Worm (Caenorhabditis elegans) whole organism, L4 larva: Measurements from ENCODE around the gene VF13D12L.3.
A peak's percentile ranks its signal among the peaks of the same experiment; 100 is the strongest.

Experiments used
- F10B5.3 ChIP-seq: sonication (generic microtip); optimal IDR thresholded peaks from 2 replicates; lab custom pipeline; 2016; ENCODE audit warnings: mild to moderate bottlenecking, missing genetic modification characterization, missing compliant biosample characterization
- F26F4.8 ChIP-seq: fragments of 200-800 bp; sonication (Bioruptor generic); conservative IDR thresholded peaks from 2 replicates; pipeline ENCODE4 v1.3.6; 2022; ENCODE audit warnings: missing genetic modification characterization, missing compliant biosample characterization
- T26A8.4 ChIP-seq: fragments of 200-800 bp; sonication (Bioruptor generic); IDR thresholded peaks from 2 replicates; pipeline ENCODE4 v1.3.6; 2022; ENCODE audit warnings: missing genetic modification characterization, missing compliant biosample characterization
- Y105C5A.15 ChIP-seq: fragments of 200-800 bp; sonication (Bioruptor generic); IDR thresholded peaks from 2 replicates; pipeline ENCODE4 v1.3.6; 2022; ENCODE audit warnings: missing genetic modification characterization, missing compliant biosample characterization
- Y48G9A.11 ChIP-seq: fragments of 200-800 bp; sonication (Bioruptor generic); IDR thresholded peaks from 2 replicates; pipeline ENCODE4 v1.3.6; 2022; ENCODE audit warnings: missing genetic modification reagents, missing genetic modification characterization, missing compliant biosample characterization
- Y5F2A.4 ChIP-seq: fragments of 200-800 bp; sonication (Bioruptor generic); optimal IDR thresholded peaks from 2 replicates; lab custom pipeline; 2018; ENCODE audit warnings: mild to moderate bottlenecking, missing genetic modification characterization, missing compliant biosample characterization
- Y75B8A.6 ChIP-seq: fragments of 200-800 bp; sonication (Bioruptor generic); IDR thresholded peaks from 2 replicates; pipeline ENCODE4 v1.3.6; 2022; ENCODE audit warnings: missing genetic modification reagents, missing genetic modification characterization, missing compliant biosample characterization
- aha-1 ChIP-seq: fragments of 150-350 bp; peaks from one replicate; lab custom pipeline; 2014; ENCODE audit warnings: missing biosample characterization, missing genetic modification characterization
- aly-2 ChIP-seq: sonication (generic microtip); optimal IDR thresholded peaks from 2 replicates; lab custom pipeline; 2018; ENCODE audit warnings: missing biosample characterization, missing genetic modification characterization
- ama-1 ChIP-seq: fragments of 150-350 bp; optimal IDR thresholded peaks from 2 replicates; lab custom pipeline; 2014; ENCODE audit warnings: inconsistent platforms, mixed read lengths
- arid-1 ChIP-seq: fragments of 200-800 bp; sonication (Bioruptor generic); conservative IDR thresholded peaks from 2 replicates; pipeline ENCODE4 v1.3.6; 2022; ENCODE audit warnings: missing genetic modification reagents, missing genetic modification characterization, missing compliant biosample characterization
- ceh-20 ChIP-seq: fragments of 200-800 bp; sonication (Bioruptor generic); IDR thresholded peaks from 2 replicates; pipeline ENCODE4 v1.3.6; 2022; ENCODE audit warnings: missing genetic modification reagents, missing genetic modification characterization, missing compliant biosample characterization
- ceh-28 ChIP-seq: fragments of 150-350 bp; optimal IDR thresholded peaks from 2 replicates; lab custom pipeline; 2014; ENCODE audit warnings: missing biosample characterization, missing genetic modification reagents, missing genetic modification characterization
- ceh-32 ChIP-seq: sonication (generic microtip); optimal IDR thresholded peaks from 2 replicates; lab custom pipeline; 2016; ENCODE audit warnings: mild to moderate bottlenecking, missing genetic modification characterization, missing compliant biosample characterization; ENCODE audit not compliant: poor library complexity
- ces-1 ChIP-seq: fragments of 150-350 bp; sonication (generic microtip); optimal IDR thresholded peaks from 4 replicates; lab custom pipeline; 2014; ENCODE audit warnings: missing biosample characterization, missing genetic modification reagents, missing genetic modification characterization
- daf-12 ChIP-seq: fragments of 150-350 bp; optimal IDR thresholded peaks from 2 replicates; lab custom pipeline; 2014; ENCODE audit warnings: missing biosample characterization, missing genetic modification reagents, missing genetic modification characterization
- daf-19 ChIP-seq: fragments of 200-800 bp; sonication (Bioruptor generic); conservative IDR thresholded peaks from 2 replicates; pipeline ENCODE4 v1.3.6; 2022; ENCODE audit warnings: missing genetic modification characterization, missing compliant biosample characterization
- dmd-6 ChIP-seq: fragments of 200-800 bp; sonication (Bioruptor generic); IDR thresholded peaks from 2 replicates; pipeline ENCODE4 v1.3.6; 2022; ENCODE audit warnings: missing genetic modification reagents, missing genetic modification characterization, missing compliant biosample characterization
- dmd-8 ChIP-seq: fragments of 200-800 bp; sonication (Bioruptor generic); IDR thresholded peaks from 2 replicates; pipeline ENCODE4 v1.3.6; 2022; ENCODE audit warnings: missing genetic modification characterization, missing compliant biosample characterization
- egl-43 ChIP-seq: fragments of 200-800 bp; sonication (Bioruptor generic); IDR thresholded peaks from 2 replicates; pipeline ENCODE4 v1.3.6; 2022; ENCODE audit warnings: missing genetic modification reagents, missing genetic modification characterization, missing compliant biosample characterization
- hlh-30 ChIP-seq: sonication (generic microtip); optimal IDR thresholded peaks from 2 replicates; lab custom pipeline; 2017; ENCODE audit warnings: antibody characterized with exemption, mild to moderate bottlenecking, missing genetic modification characterization, missing compliant biosample characterization; ENCODE audit not compliant: insufficient read depth
- lin-1 ChIP-seq: fragments of 200-800 bp; sonication (Bioruptor generic); IDR thresholded peaks from 2 replicates; pipeline ENCODE4 v1.3.6; 2022; ENCODE audit warnings: missing genetic modification reagents, missing genetic modification characterization, missing compliant biosample characterization
- lin-15B ChIP-seq: fragments of 150-350 bp; sonication (generic microtip); optimal IDR thresholded peaks from 3 replicates; lab custom pipeline; 2014; ENCODE audit warnings: missing biosample characterization, missing genetic modification characterization
- lin-29 ChIP-seq: fragments of 200-800 bp; sonication (Bioruptor generic); IDR thresholded peaks from 2 replicates; pipeline ENCODE4 v1.3.6; 2022; ENCODE audit warnings: missing genetic modification reagents, missing genetic modification characterization, missing compliant biosample characterization
- lin-38 ChIP-seq: fragments of 200-800 bp; sonication (Bioruptor generic); IDR thresholded peaks from 2 replicates; pipeline ENCODE4 v1.3.6; 2022; ENCODE audit warnings: missing genetic modification reagents, missing genetic modification characterization, missing compliant biosample characterization
- lin-39 ChIP-seq: fragments of 150-350 bp; optimal IDR thresholded peaks from 2 replicates; lab custom pipeline; 2014; ENCODE audit warnings: missing biosample characterization, missing genetic modification reagents, missing genetic modification characterization
- lir-3 ChIP-seq: sonication (generic microtip); optimal IDR thresholded peaks from 2 replicates; lab custom pipeline; 2016; ENCODE audit warnings: mild to moderate bottlenecking, missing genetic modification characterization, missing compliant biosample characterization
- lsy-2 ChIP-seq, 2 experiments: fragments of 150-350 bp in 1 of 2; sonication (generic microtip) in 1 of 2; optimal IDR thresholded peaks; 2 replicates each; lab custom pipeline; 2014 to 2017; ENCODE audit warnings: missing biosample characterization in 2 of 2, missing genetic modification characterization in 2 of 2
- madf-5 ChIP-seq, 2 experiments: fragments of 200-800 bp; sonication (Bioruptor generic); IDR thresholded peaks; 2 replicates each; pipeline ENCODE4 v1.3.6; 2022; ENCODE audit warnings: missing compliant biosample characterization in 2 of 2, missing genetic modification characterization in 2 of 2
- mdl-1 ChIP-seq, 2 experiments: fragments of 150-350 bp in 1 of 2; sonication (generic microtip) in 1 of 2; optimal IDR thresholded peaks; 2 replicates each; lab custom pipeline; 2014 to 2017; ENCODE audit warnings: missing biosample characterization in 2 of 2, missing genetic modification characterization in 2 of 2
- mdt-29 ChIP-seq: fragments of 200-800 bp; sonication (Bioruptor generic); IDR thresholded peaks from 2 replicates; pipeline ENCODE4 v1.3.6; 2022; ENCODE audit warnings: missing genetic modification reagents, missing genetic modification characterization, missing compliant biosample characterization
- mep-1 ChIP-seq: fragments of 150-350 bp; sonication (generic microtip); optimal IDR thresholded peaks from 3 replicates; lab custom pipeline; 2014; ENCODE audit warnings: missing biosample characterization, missing genetic modification characterization
- mes-2 ChIP-seq: sonication (generic microtip); optimal IDR thresholded peaks from 2 replicates; lab custom pipeline; 2016; ENCODE audit warnings: missing genotype, mild to moderate bottlenecking, missing genetic modification characterization, missing compliant biosample characterization; ENCODE audit not compliant: poor library complexity, severe bottlenecking
- mxl-2 ChIP-seq: fragments of 200-800 bp; sonication (Bioruptor generic); conservative IDR thresholded peaks from 2 replicates; pipeline ENCODE4 v1.3.6; 2022; ENCODE audit warnings: missing genetic modification reagents, missing genetic modification characterization, missing compliant biosample characterization
- nhr-41 ChIP-seq: fragments of 200-800 bp; sonication (Bioruptor generic); IDR thresholded peaks from 2 replicates; pipeline ENCODE4 v1.3.6; 2022; ENCODE audit warnings: missing genetic modification reagents, missing genetic modification characterization, missing compliant biosample characterization
- nhr-42 ChIP-seq: fragments of 200-800 bp; sonication (Bioruptor generic); IDR thresholded peaks from 2 replicates; pipeline ENCODE4 v1.3.6; 2022; ENCODE audit warnings: missing genetic modification characterization, missing compliant biosample characterization
- nhr-6 ChIP-seq: fragments of 150-350 bp; optimal IDR thresholded peaks from 2 replicates; lab custom pipeline; 2014; ENCODE audit warnings: missing biosample characterization, missing genetic modification characterization
- pha-4 ChIP-seq, 2 experiments: fragments of 150-350 bp in 1 of 2; fragments of 200-800 bp in 1 of 2; sonication (Bioruptor generic) in 1 of 2; IDR thresholded peaks in 1 of 2; optimal IDR thresholded peaks in 1 of 2; 2 replicates each; pipeline versions ENCODE4 v1.3.6 to Lab custom; 2014 to 2022; ENCODE audit warnings: missing genetic modification characterization in 2 of 2, missing genetic modification reagents in 2 of 2, missing biosample characterization in 1 of 2, missing compliant biosample characterization in 1 of 2
- php-3 ChIP-seq: fragments of 200-800 bp; sonication (Bioruptor generic); IDR thresholded peaks from 2 replicates; pipeline ENCODE4 v1.3.6; 2022; ENCODE audit warnings: missing genetic modification reagents, missing genetic modification characterization, missing compliant biosample characterization
- saeg-2 ChIP-seq: fragments of 200-800 bp; sonication (Bioruptor generic); IDR thresholded peaks from 2 replicates; pipeline ENCODE4 v1.3.6; 2022; ENCODE audit warnings: missing genetic modification reagents, missing genetic modification characterization, missing compliant biosample characterization
- snpc-1.2 ChIP-seq: fragments of 200-800 bp; sonication (Bioruptor generic); IDR thresholded peaks from 2 replicates; pipeline ENCODE4 v1.3.6; 2022; ENCODE audit warnings: missing genetic modification reagents, missing genetic modification characterization, missing compliant biosample characterization
- spr-1 ChIP-seq: sonication (generic microtip); optimal IDR thresholded peaks from 2 replicates; lab custom pipeline; 2016; ENCODE audit warnings: mild to moderate bottlenecking, missing genetic modification characterization, missing compliant biosample characterization
- spr-3 ChIP-seq: fragments of 200-800 bp; sonication (Bioruptor generic); optimal IDR thresholded peaks from 2 replicates; lab custom pipeline; 2018; ENCODE audit warnings: mild to moderate bottlenecking, missing genetic modification characterization, missing compliant biosample characterization
- tra-1 ChIP-seq: fragments of 200-800 bp; sonication (Bioruptor generic); IDR thresholded peaks from 2 replicates; pipeline ENCODE4 v1.3.6; 2022; ENCODE audit warnings: missing genetic modification reagents, missing genetic modification characterization, missing compliant biosample characterization
- zag-1 ChIP-seq: fragments of 150-350 bp; optimal IDR thresholded peaks from 2 replicates; lab custom pipeline; 2014; ENCODE audit warnings: missing biosample characterization, missing genetic modification characterization
- zfp-3 ChIP-seq: fragments of 200-800 bp; sonication (Bioruptor generic); conservative IDR thresholded peaks from 2 replicates; pipeline ENCODE4 v1.3.6; 2022; ENCODE audit warnings: missing genetic modification reagents, missing genetic modification characterization, missing compliant biosample characterization
- zip-2 ChIP-seq: fragments of 150-350 bp; optimal IDR thresholded peaks from 2 replicates; lab custom pipeline; 2014; ENCODE audit warnings: missing biosample characterization, missing genetic modification characterization
- ztf-7 ChIP-seq: fragments of 150-350 bp; optimal IDR thresholded peaks from 2 replicates; lab custom pipeline; 2014; ENCODE audit warnings: missing biosample characterization, missing genetic modification characterization

The VF13D12L.3 gene

DNA sequence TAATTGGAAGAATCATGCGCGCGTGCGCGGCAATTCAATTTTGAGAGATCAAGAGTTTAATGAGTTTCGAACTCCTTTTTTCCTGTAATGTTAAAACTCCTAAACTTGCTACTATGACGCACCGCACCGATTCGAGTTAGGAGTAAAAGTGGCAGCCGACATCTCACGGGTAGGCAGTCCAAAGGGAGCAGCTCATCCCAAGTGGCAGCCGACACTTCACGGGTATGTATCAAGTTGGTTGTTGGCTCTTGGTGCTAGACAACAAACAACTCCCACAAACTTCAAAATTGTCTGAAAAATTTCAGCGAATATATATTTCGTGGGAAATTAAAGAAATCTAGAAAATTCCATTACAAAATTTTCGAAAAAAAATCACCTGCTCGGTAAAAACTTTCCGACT, 47.4 kb downstream of the VF13D12L.3 start:
- TF ChIP-seq egl-43: 0 out of 2 replicates have a peak, but pooled peaks have one; percentile 17
- no peak for TF ChIP-seq lin-39 (tag; lab: Kevin White, UChicago)
- TF ChIP-seq aha-1: peak; percentile 88

DNA sequence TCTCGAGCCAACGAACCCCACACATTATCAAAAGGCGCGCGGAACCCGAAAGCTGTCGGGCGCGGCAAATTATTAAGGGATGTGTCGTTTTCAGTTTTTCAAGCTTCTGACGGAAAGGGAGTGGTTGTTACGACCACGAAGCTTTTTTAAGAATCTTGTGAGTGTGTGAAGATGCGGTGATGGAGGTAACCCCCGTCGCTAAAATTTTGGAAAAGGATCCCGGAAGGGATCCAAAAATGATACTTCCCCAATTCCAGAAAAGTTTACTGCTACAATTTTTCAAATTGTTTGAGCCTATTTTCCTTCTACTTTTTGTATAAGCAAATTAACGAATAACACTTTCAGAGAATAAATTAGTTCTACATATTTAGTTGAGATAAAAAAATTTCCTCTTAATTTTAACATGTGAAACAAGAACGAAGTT, 50.9 kb downstream of the VF13D12L.3 start:
- TF ChIP-seq F26F4.8 (GFP tag; lab: Robert Waterston, UW): no peak
- peak in 1 of 2 experiments; percentile 89 for TF ChIP-seq lsy-2 (tag; optimal IDR thresholded peaks at IDR 0.05; lab: Kevin White, UChicago)
- 0 out of 2 replicates have a peak, but pooled peaks have one; percentile 49 for TF ChIP-seq arid-1
- peak; percentile 66 for TF ChIP-seq ztf-7
- TF ChIP-seq ces-1 (GFP tag; lab: Kevin White, UChicago): no peak
- TF ChIP-seq aly-2 (tag; lab: Kevin White, UChicago): peak; percentile 39
- TF ChIP-seq spr-1: peak; percentile 37
- peak; percentile 56; the same call in 1 of the 2 replicates for TF ChIP-seq mdt-29 (GFP tag; lab: Robert Waterston, UW)
- peak; percentile 87 for TF ChIP-seq T26A8.4 (GFP tag; lab: Robert Waterston, UW)
- TF ChIP-seq nhr-6 (tag; lab: Kevin White, UChicago): peak; percentile 48
- peak; percentile 75 for TF ChIP-seq Y48G9A.11 (GFP tag; lab: Robert Waterston, UW)
- 0 out of 2 replicates have a peak, but pooled peaks have one; percentile 46 for TF ChIP-seq ceh-20
- no peak for TF ChIP-seq lir-3 (tag; lab: Kevin White, UChicago)
- no peak for TF ChIP-seq dmd-8 (GFP tag; lab: Robert Waterston, UW)
- TF ChIP-seq zfp-3 (GFP tag; lab: Robert Waterston, UW): peak; percentile 99
- peak; percentile 92 for TF ChIP-seq Y75B8A.6 (GFP tag; lab: Robert Waterston, UW)
- TF ChIP-seq lin-29 (GFP tag; lab: Robert Waterston, UW): no peak; the same call in 1 of the 2 replicates
- TF ChIP-seq dmd-6: peak; percentile 69
- peak; percentile 21 to 78; a peak in 2 of 4 replicates for TF ChIP-seq madf-5 (GFP tag; IDR thresholded peaks at IDR 0.05; lab: Robert Waterston, UW)
- peak; percentile 88 for TF ChIP-seq lin-1
- TF ChIP-seq ama-1: peak; percentile 90
- TF ChIP-seq mes-2 (tag; lab: Kevin White, UChicago): no peak
- TF ChIP-seq F10B5.3: no peak
- peak; percentile 20 for TF ChIP-seq spr-3 (GFP tag; lab: Kevin White, UChicago)
- TF ChIP-seq hlh-30 (tag; lab: Kevin White, UChicago): peak; percentile 35
- no peak for TF ChIP-seq lin-15B (tag; lab: Kevin White, UChicago)
- peak; percentile 76 for TF ChIP-seq lin-38 (GFP tag; lab: Robert Waterston, UW)
- peak; percentile 80 for TF ChIP-seq php-3 (GFP tag; lab: Robert Waterston, UW)
- TF ChIP-seq Y5F2A.4 (GFP tag; lab: Kevin White, UChicago): no peak
- peak; percentile 99 for TF ChIP-seq aha-1
- TF ChIP-seq tra-1 (GFP tag; lab: Robert Waterston, UW): 0 out of 2 replicates have a peak, but pooled peaks have one; percentile 43
- TF ChIP-seq zag-1 (tag; lab: Kevin White, UChicago): no peak
- no peak for TF ChIP-seq mdl-1 (tag; optimal IDR thresholded peaks at IDR 0.05; lab: Kevin White, UChicago)
- peak; percentile 76; the same call in 1 of the 2 replicates for TF ChIP-seq nhr-42
- no peak for TF ChIP-seq ceh-28 (tag; lab: Kevin White, UChicago)
- TF ChIP-seq mep-1 (tag; lab: Kevin White, UChicago): peak; percentile 93
- no peak for TF ChIP-seq daf-12 (tag; lab: Kevin White, UChicago)
- TF ChIP-seq snpc-1.2 (GFP tag; lab: Robert Waterston, UW): peak; percentile 81
- TF ChIP-seq Y105C5A.15 (GFP tag; lab: Robert Waterston, UW): no peak
- peak; percentile 51 for TF ChIP-seq ceh-32
- peak; percentile 89 for TF ChIP-seq nhr-41 (GFP tag; lab: Robert Waterston, UW)
- TF ChIP-seq daf-19 (GFP tag; lab: Robert Waterston, UW): peak; percentile 95; the same call in 1 of the 2 replicates
- TF ChIP-seq zip-2 (tag; lab: Kevin White, UChicago): peak; percentile 37
- TF ChIP-seq pha-4 (GFP tag; IDR thresholded peaks at IDR 0.05; lab: Robert Waterston, UW): peak; percentile 87
- TF ChIP-seq pha-4 (tag; optimal IDR thresholded peaks at IDR 0.05; lab: Kevin White, UChicago): peak; percentile 75
- TF ChIP-seq saeg-2: peak; percentile 80; the same call in 1 of the 2 replicates
- no peak for TF ChIP-seq mxl-2
